Fruit fly (Drosophila melanogaster): ENCODE measurements around the gene ssp2.

ssp2 gene

dm6 chr3L:14001658-14002523 is 36.9 kb downstream of the ssp2 start, which contains the start of the genes Nprl3 and upSET (continued):
- TF ChIP-seq CG12071 (GFP tag; optimal IDR thresholded peaks at IDR 0.05): no peak
- TF ChIP-seq tll (GFP tag; optimal IDR thresholded peaks at IDR 0.05): no peak
- no peak for TF ChIP-seq CG33557 (GFP tag; optimal IDR thresholded peaks at IDR 0.05)
- TF ChIP-seq pb (GFP tag; optimal IDR thresholded peaks at IDR 0.05): no peak
- no peak for TF ChIP-seq ssp (GFP tag; IDR thresholded peaks at IDR 0.05)
- TF ChIP-seq CG17912 (GFP tag; optimal IDR thresholded peaks at IDR 0.05): peak; percentile 26
- no peak for TF ChIP-seq CG31388 (GFP tag; optimal IDR thresholded peaks at IDR 0.05)
- peak; percentile 79 for TF ChIP-seq CG14860 (GFP tag; IDR thresholded peaks at IDR 0.05; ENCODE audit: partially characterized antibody)
- no peak for TF ChIP-seq Stat92E (GFP tag; optimal IDR thresholded peaks at IDR 0.05)
- no peak for TF ChIP-seq CG31365 (tag; optimal IDR thresholded peaks at IDR 0.05)
- no peak for TF ChIP-seq Usf (GFP tag; optimal IDR thresholded peaks at IDR 0.05)
- peak; percentile 44; the same call in 1 of the 2 replicates for TF ChIP-seq CG3847 (GFP tag; IDR thresholded peaks at IDR 0.05)
- TF ChIP-seq CG14014 (GFP tag; IDR thresholded peaks at IDR 0.05): no peak
- no peak for TF ChIP-seq CG11398 (GFP tag; optimal IDR thresholded peaks at IDR 0.05)
- TF ChIP-seq Side (GFP tag; optimal IDR thresholded peaks at IDR 0.05): no peak
- TF ChIP-seq ham (GFP tag; IDR thresholded peaks at IDR 0.05): no peak
- TF ChIP-seq CG4707 (GFP tag; optimal IDR thresholded peaks at IDR 0.05): no peak
- TF ChIP-seq CG6791 (GFP tag; IDR thresholded peaks at IDR 0.05; ENCODE audit: partially characterized antibody): peak; percentile 83
- TF ChIP-seq CG15696 (tag; optimal IDR thresholded peaks at IDR 0.05): no peak
- no peak for TF ChIP-seq chif (GFP tag; optimal IDR thresholded peaks at IDR 0.05)
- TF ChIP-seq CG34422 (GFP tag; IDR thresholded peaks at IDR 0.05): peak; percentile 34; the same call in 1 of the 3 replicates
- peak; percentile 51 for TF ChIP-seq nmo (GFP tag; optimal IDR thresholded peaks at IDR 0.05)
- peak; percentile 34 for TF ChIP-seq Hmr (GFP tag; optimal IDR thresholded peaks at IDR 0.05)
- TF ChIP-seq CG17359 (tag; optimal IDR thresholded peaks at IDR 0.05): peak; percentile 51
- TF ChIP-seq CG32532 (GFP tag; IDR thresholded peaks at IDR 0.05): 0 out of 2 replicates have a peak, but pooled peaks have one; percentile 41
- no peak for TF ChIP-seq CG10654 (GFP tag; optimal IDR thresholded peaks at IDR 0.05)
- no peak for TF ChIP-seq Dad (GFP tag; optimal IDR thresholded peaks at IDR 0.05)
- TF ChIP-seq ewg (GFP tag; optimal IDR thresholded peaks at IDR 0.05): no peak
- TF ChIP-seq CG16779 (GFP tag; IDR thresholded peaks at IDR 0.05): no peak
- no peak for TF ChIP-seq ttk (GFP tag; IDR thresholded peaks at IDR 0.05)
- no peak for TF ChIP-seq CG3995 (GFP tag; optimal IDR thresholded peaks at IDR 0.05)
- TF ChIP-seq PHDP (tag; optimal IDR thresholded peaks at IDR 0.05): no peak
- TF ChIP-seq MESR4 (GFP tag; optimal IDR thresholded peaks at IDR 0.05): peak; percentile 40
- no peak for TF ChIP-seq peb (GFP tag; IDR thresholded peaks at IDR 0.05)
- TF ChIP-seq ara (GFP tag; IDR thresholded peaks at IDR 0.05): no peak
- TF ChIP-seq CG9876 (GFP tag; optimal IDR thresholded peaks at IDR 0.05): no peak
- no peak for TF ChIP-seq Chrac-16 (GFP tag; optimal IDR thresholded peaks at IDR 0.05)
- TF ChIP-seq CG15011 (GFP tag; optimal IDR thresholded peaks at IDR 0.05): no peak
- no peak for TF ChIP-seq ken (GFP tag; IDR thresholded peaks at IDR 0.05)
- TF ChIP-seq crc (GFP tag; optimal IDR thresholded peaks at IDR 0.05): no peak
- TF ChIP-seq Hr51 (GFP tag; optimal IDR thresholded peaks at IDR 0.05): peak in 1 of 2 experiments; percentile 25
- TF ChIP-seq slbo (GFP tag; IDR thresholded peaks at IDR 0.05): no peak
- TF ChIP-seq unc-4 (GFP tag; IDR thresholded peaks at IDR 0.05; ENCODE audit: partially characterized antibody): peak; percentile 85
- peak; percentile 24 for TF ChIP-seq CG15601 (tag; optimal IDR thresholded peaks at IDR 0.05)
- TF ChIP-seq aop (GFP tag; IDR thresholded peaks at IDR 0.05): no peak
- TF ChIP-seq CG1233 (GFP tag; optimal IDR thresholded peaks at IDR 0.05): no peak
- TF ChIP-seq CG12104 (GFP tag; optimal IDR thresholded peaks at IDR 0.05): no peak
- TF ChIP-seq Hey (tag; optimal IDR thresholded peaks at IDR 0.05): no peak
